Worm (Caenorhabditis elegans): Measurements from ENCODE around the gene kcnl-1.

DNA sequence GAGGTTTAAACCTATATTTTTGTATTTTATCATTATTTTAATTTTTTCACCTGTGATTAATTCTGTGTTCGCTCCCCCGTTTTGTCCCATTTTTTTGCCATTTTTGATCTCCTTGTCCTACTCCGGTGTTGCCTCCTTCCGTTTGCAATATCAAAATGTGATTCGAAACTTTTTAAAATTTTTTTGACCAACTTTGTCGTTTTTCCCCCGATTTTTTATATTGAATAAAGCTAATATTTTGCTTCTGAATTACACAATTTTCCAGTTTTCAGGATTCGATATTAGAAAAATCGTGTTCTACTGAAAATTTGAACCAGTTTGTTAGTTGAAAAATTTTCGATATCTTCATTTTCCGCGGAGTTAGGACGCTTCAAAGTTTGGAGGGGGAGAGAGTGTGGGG, 40.7 kb downstream of the kcnl-1 start, which contains the start of gene nlp-25:
- no peak for TF ChIP-seq blmp-1 (tag; optimal IDR thresholded peaks at IDR 0.05; ENCODE audit: insufficient read depth)
- TF ChIP-seq lin-13 (GFP tag; optimal IDR thresholded peaks at IDR 0.05), result no peak
- TF ChIP-seq unc-39 (tag; optimal IDR thresholded peaks at IDR 0.05), result no peak
- TF ChIP-seq unc-62 (GFP tag; optimal IDR thresholded peaks at IDR 0.05), result no peak
- TF ChIP-seq nhr-12 (tag; optimal IDR thresholded peaks at IDR 0.05), result no peak
- TF ChIP-seq lsy-2 (tag; optimal IDR thresholded peaks at IDR 0.05), result no peak
- TF ChIP-seq ama-1 (optimal IDR thresholded peaks at IDR 0.05), result no peak
- TF ChIP-seq fos-1 (tag; optimal IDR thresholded peaks at IDR 0.05), result no peak
- no peak for TF ChIP-seq ceh-82 (tag; optimal IDR thresholded peaks at IDR 0.05)
